Worm (Caenorhabditis elegans) whole organism, L2 larva: ENCODE results near the gene W10G11.19.

Source experiments
- F13H6.1 ChIP-seq: sonication (generic microtip); optimal IDR thresholded peaks from 2 replicates; lab custom pipeline; 2016; ENCODE audit warnings: missing genetic modification characterization, missing compliant biosample characterization
- ZK546.5 ChIP-seq: sonication (generic microtip); optimal IDR thresholded peaks from 2 replicates; lab custom pipeline; 2017; ENCODE audit warnings: missing biosample characterization, missing genetic modification characterization
- ama-1 ChIP-seq: fragments of 150-350 bp; optimal IDR thresholded peaks from 2 replicates; lab custom pipeline; 2018; ENCODE audit warnings: inconsistent platforms
- dmd-4 ChIP-seq: sonication (generic microtip); optimal IDR thresholded peaks from 2 replicates; lab custom pipeline; 2017; ENCODE audit warnings: missing biosample characterization, missing genetic modification characterization
- elt-3 ChIP-seq: sonication (generic microtip); optimal IDR thresholded peaks from 2 replicates; lab custom pipeline; 2017; ENCODE audit warnings: missing biosample characterization, missing genetic modification characterization
- lin-39 ChIP-seq: fragments of 150-350 bp; optimal IDR thresholded peaks from 2 replicates; lab custom pipeline; 2014; ENCODE audit warnings: missing biosample characterization, missing genetic modification reagents, missing genetic modification characterization
- lsy-2 ChIP-seq, 2 experiments: fragments of 150-350 bp in 1 of 2; sonication (generic microtip) in 1 of 2; optimal IDR thresholded peaks; 2 replicates each; lab custom pipeline; 2014 to 2017; ENCODE audit warnings: missing biosample characterization in 2 of 2, missing genetic modification characterization in 2 of 2
- mdl-1 ChIP-seq, 2 experiments: fragments of 150-350 bp in 1 of 2; sonication (generic microtip) in 1 of 2; optimal IDR thresholded peaks; 2 replicates each; lab custom pipeline; 2017; ENCODE audit warnings: missing biosample characterization in 2 of 2, missing genetic modification characterization in 2 of 2
- nhr-237 ChIP-seq: fragments of 150-350 bp; optimal IDR thresholded peaks from 2 replicates; lab custom pipeline; 2014; ENCODE audit warnings: missing biosample characterization, missing genetic modification characterization
- skn-1 ChIP-seq: sonication (generic microtip); optimal IDR thresholded peaks from 2 replicates; lab custom pipeline; 2017; ENCODE audit warnings: missing biosample characterization, missing genetic modification characterization
- snpc-4 ChIP-seq: fragments of 150-350 bp; optimal IDR thresholded peaks from 2 replicates; lab custom pipeline; 2014; ENCODE audit warnings: missing biosample characterization, missing genetic modification characterization
- unc-39 ChIP-seq: fragments of 150-350 bp; optimal IDR thresholded peaks from 2 replicates; lab custom pipeline; 2014; ENCODE audit warnings: missing biosample characterization, missing genetic modification characterization
- zag-1 ChIP-seq: fragments of 150-350 bp; optimal IDR thresholded peaks from 2 replicates; lab custom pipeline; 2014; ENCODE audit warnings: missing biosample characterization, missing genetic modification characterization
- ztf-11 ChIP-seq: sonication (generic microtip); optimal IDR thresholded peaks from 2 replicates; lab custom pipeline; 2017; ENCODE audit warnings: missing biosample characterization, missing genetic modification characterization

DNA sequence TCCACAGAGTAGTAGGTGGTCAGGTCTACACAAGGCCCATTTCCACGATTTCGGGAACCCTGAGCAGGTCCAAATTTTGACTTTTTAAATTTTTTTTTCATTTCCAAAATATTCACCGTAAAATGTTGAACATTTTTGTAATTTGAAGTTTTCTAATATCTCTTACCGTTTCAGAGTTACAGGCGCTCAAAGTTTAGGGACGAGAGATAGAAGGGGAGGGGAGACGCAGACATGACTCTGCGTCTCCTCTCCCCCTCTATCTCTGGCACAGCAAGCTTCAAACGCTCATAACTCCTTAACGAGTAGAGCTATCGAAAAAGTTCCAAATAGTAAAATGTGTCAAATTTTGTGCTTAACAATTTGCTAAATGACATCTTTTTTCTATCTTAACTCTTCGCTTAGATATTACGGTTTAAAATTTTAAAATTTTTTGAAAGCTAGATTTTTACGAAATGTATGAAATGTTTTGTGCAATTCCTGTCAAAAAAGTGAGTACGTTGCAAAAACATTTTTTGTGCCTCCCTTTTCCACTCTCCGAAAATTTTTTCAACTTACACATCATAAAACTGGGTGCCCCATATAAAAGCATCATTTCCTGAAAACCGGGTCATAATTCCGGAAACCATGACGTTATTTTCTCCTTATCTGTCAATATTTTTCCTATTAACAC, 34.9 kb upstream of the W10G11.19 start, which contains the start of the genes Y49F6B.14 and clec-125:
- TF ChIP-seq nhr-237 (no peak), lin-39 (no peak), lsy-2 (tag; optimal IDR thresholded peaks at IDR 0.05; lab: Kevin White, UChicago) (no peak), snpc-4 (tag; lab: Kevin White, UChicago) (no peak), zag-1 (no peak), skn-1 (no peak), F13H6.1 (tag; lab: Kevin White, UChicago) (no peak), unc-39 (tag; lab: Kevin White, UChicago) (no peak), dmd-4 (tag; lab: Kevin White, UChicago) (no peak), ztf-11 (tag; lab: Kevin White, UChicago) (no peak), ZK546.5 (no peak), mdl-1 (tag; optimal IDR thresholded peaks at IDR 0.05; lab: Kevin White, UChicago) (no peak), elt-3 (tag; lab: Kevin White, UChicago) (no peak), ama-1 (lab: Kevin White, UChicago) (no peak)
